Worm (Caenorhabditis elegans): ENCODE results near the gene C06A8.8.

ce11 chrII:7806872-7807271 lies 35.1 kb upstream of the C06A8.8 start:
- TF ChIP-seq tbx-11 (GFP tag; IDR thresholded peaks at IDR 0.05) (no peak), B0310.2 (tag; optimal IDR thresholded peaks at IDR 0.05) (no peak)
